Fruit fly (Drosophila melanogaster) whole organism, embryonic: Measurements from ENCODE around the gene Tbcd.

ENCODE experiments used
- ATbp ChIP-seq: fragments of 200-800 bp; sonication (Bioruptor generic); optimal IDR thresholded peaks from 2 replicates; lab custom pipeline; 2017; ENCODE audit warnings: missing biosample characterization, mild to moderate bottlenecking, missing genetic modification characterization, missing genetic modification reagents
- Asciz ChIP-seq: fragments of 200-800 bp; sonication (Bioruptor generic); optimal IDR thresholded peaks from 2 replicates; lab custom pipeline; 2017; ENCODE audit warnings: missing biosample characterization, mild to moderate bottlenecking, missing genetic modification characterization, missing genetic modification reagents
- B-H2 ChIP-seq: fragments of 200-800 bp; sonication (Bioruptor generic); optimal IDR thresholded peaks from 2 replicates; lab custom pipeline; 2018; ENCODE audit warnings: missing biosample characterization, mild to moderate bottlenecking, missing genetic modification characterization
- CG10321 ChIP-seq: fragments of 200-800 bp; sonication (Bioruptor generic); IDR thresholded peaks from 2 replicates; pipeline ENCODE4 v1.3.6; 2022; ENCODE audit warnings: missing biosample characterization, missing genetic modification characterization
- CG11723 ChIP-seq: fragments of 200-800 bp; sonication (Bioruptor generic); optimal IDR thresholded peaks from 2 replicates; lab custom pipeline; 2017; ENCODE audit warnings: missing biosample characterization, mild to moderate bottlenecking, missing genetic modification characterization
- CG13775 ChIP-seq: fragments of 200-800 bp; sonication (Bioruptor generic); optimal IDR thresholded peaks from 3 replicates; lab custom pipeline; 2017; ENCODE audit warnings: missing biosample characterization, mild to moderate bottlenecking, missing genetic modification characterization
- CG13894 ChIP-seq: fragments of 200-800 bp; sonication (Bioruptor generic); optimal IDR thresholded peaks from 3 replicates; lab custom pipeline; 2018; ENCODE audit warnings: missing biosample characterization, mild to moderate bottlenecking, missing genetic modification characterization, moderate library complexity
- CG14441 ChIP-seq: fragments of 200-800 bp; sonication (Bioruptor generic); IDR thresholded peaks from 2 replicates; pipeline ENCODE4 v1.3.6; 2022; ENCODE audit warnings: missing biosample characterization, missing genetic modification characterization
- CG14710 ChIP-seq: fragments of 200-800 bp; sonication (Bioruptor generic); optimal IDR thresholded peaks from 3 replicates; lab custom pipeline; 2019; ENCODE audit warnings: missing biosample characterization, mild to moderate bottlenecking, missing genetic modification characterization, moderate library complexity
- CG14860 ChIP-seq: fragments of 200-800 bp; sonication (Bioruptor generic); IDR thresholded peaks from 3 replicates; pipeline ENCODE4 v1.3.6; 2022; ENCODE audit warnings: missing biosample characterization, missing genetic modification characterization; ENCODE audit not compliant: partially characterized antibody
- CG17361 ChIP-seq: fragments of 200-800 bp; sonication (Bioruptor generic); IDR thresholded peaks from 3 replicates; pipeline ENCODE4 v1.3.6; 2022; ENCODE audit warnings: missing biosample characterization, missing genetic modification characterization
- CG2199 ChIP-seq: fragments of 200-800 bp; sonication (Bioruptor generic); IDR thresholded peaks from 3 replicates; pipeline ENCODE4 v1.3.6; 2022; ENCODE audit warnings: missing biosample characterization, missing genetic modification characterization
- CG2202 ChIP-seq: fragments of 200-800 bp; sonication (Bioruptor generic); optimal IDR thresholded peaks from 2 replicates; lab custom pipeline; 2018; ENCODE audit warnings: missing biosample characterization, mild to moderate bottlenecking, missing genetic modification characterization
- CG2712 ChIP-seq: fragments of 200-800 bp; optimal IDR thresholded peaks from 3 replicates; lab custom pipeline; 2019; ENCODE audit warnings: missing biosample characterization, mild to moderate bottlenecking, missing genetic modification characterization, moderate library complexity
- CG31365 ChIP-seq: fragments of 200-800 bp; sonication (Bioruptor generic); optimal IDR thresholded peaks from 2 replicates; lab custom pipeline; 2018; ENCODE audit warnings: missing biosample characterization, mild to moderate bottlenecking, missing genetic modification characterization
- CG43689 ChIP-seq: fragments of 200-800 bp; sonication (Bioruptor generic); IDR thresholded peaks from 2 replicates; pipeline ENCODE4 v1.3.6; 2022; ENCODE audit warnings: missing biosample characterization, missing genetic modification characterization
- CG4424 ChIP-seq: fragments of 200-800 bp; sonication (Bioruptor generic); optimal IDR thresholded peaks from 3 replicates; lab custom pipeline; 2016; ENCODE audit warnings: missing biosample characterization, missing genetic modification characterization
- CG6791 ChIP-seq: fragments of 200-800 bp; sonication (Bioruptor generic); IDR thresholded peaks from 3 replicates; pipeline ENCODE4 v1.3.6; 2022; ENCODE audit warnings: missing biosample characterization, missing genetic modification characterization; ENCODE audit not compliant: partially characterized antibody
- CG8281 ChIP-seq: fragments of 200-800 bp; sonication (Bioruptor generic); optimal IDR thresholded peaks from 2 replicates; lab custom pipeline; 2018; ENCODE audit warnings: missing biosample characterization, mild to moderate bottlenecking, missing genetic modification characterization, moderate library complexity
- CG9609 ChIP-seq: fragments of 200-800 bp; sonication (Bioruptor generic); optimal IDR thresholded peaks from 3 replicates; lab custom pipeline; 2016; ENCODE audit warnings: missing biosample characterization, missing genetic modification characterization
- Chrac-16 ChIP-seq: fragments of 200-800 bp; sonication (Bioruptor generic); optimal IDR thresholded peaks from 3 replicates; lab custom pipeline; 2016; ENCODE audit warnings: missing biosample characterization, missing genetic modification characterization
- Dad ChIP-seq: fragments of 200-800 bp; sonication (Bioruptor generic); optimal IDR thresholded peaks from 3 replicates; lab custom pipeline; 2016; ENCODE audit warnings: missing biosample characterization, missing genetic modification characterization
- Dref ChIP-seq: fragments of 200-800 bp; sonication (Bioruptor generic); IDR thresholded peaks from 2 replicates; pipeline ENCODE4 v1.3.6; 2022; ENCODE audit warnings: missing biosample characterization, missing genetic modification characterization
- GATAe ChIP-seq: fragments of 200-800 bp; sonication (Bioruptor generic); conservative IDR thresholded peaks from 2 replicates; pipeline ENCODE4 v1.3.6; 2022; ENCODE audit warnings: missing biosample characterization, missing genetic modification characterization
- Lhr ChIP-seq: fragments of 200-800 bp; sonication (Bioruptor generic); optimal IDR thresholded peaks from 3 replicates; lab custom pipeline; 2017; ENCODE audit warnings: mild to moderate bottlenecking, missing biosample characterization, missing genetic modification reagents, missing genetic modification characterization
- MTF-1 ChIP-seq: fragments of 200-800 bp; sonication (Bioruptor generic); optimal IDR thresholded peaks from 2 replicates; lab custom pipeline; 2018; ENCODE audit warnings: missing biosample characterization, mild to moderate bottlenecking, missing genetic modification characterization, borderline replicate concordance
- Mrtf ChIP-seq: fragments of 200-800 bp; sonication (Bioruptor generic); IDR thresholded peaks from 3 replicates; pipeline ENCODE4 v1.3.6; 2022; ENCODE audit warnings: missing biosample characterization, missing genetic modification characterization
- Myb ChIP-seq: fragments of 200-800 bp; sonication (Bioruptor generic); optimal IDR thresholded peaks from 2 replicates; lab custom pipeline; 2016; ENCODE audit warnings: missing biosample characterization, missing genetic modification characterization
- Opbp ChIP-seq: fragments of 200-800 bp; sonication (Bioruptor generic); IDR thresholded peaks from 3 replicates; pipeline ENCODE4 v1.3.6; 2022; ENCODE audit warnings: missing biosample characterization, missing genetic modification characterization; ENCODE audit not compliant: partially characterized antibody
- Xbp1 ChIP-seq: fragments of 200-800 bp; sonication (Bioruptor generic); optimal IDR thresholded peaks from 3 replicates; lab custom pipeline; 2016; ENCODE audit warnings: missing biosample characterization, mild to moderate bottlenecking, missing genetic modification characterization
- ap ChIP-seq: fragments of 200-800 bp; sonication (Bioruptor generic); IDR thresholded peaks from 2 replicates; pipeline ENCODE4 v1.3.6; 2022; ENCODE audit warnings: missing biosample characterization, missing genetic modification characterization
- da ChIP-seq: fragments of 200-800 bp; sonication (Bioruptor generic); optimal IDR thresholded peaks from 2 replicates; lab custom pipeline; 2016; ENCODE audit warnings: missing biosample characterization, missing genetic modification characterization
- dysf ChIP-seq: fragments of 200-800 bp; sonication (Bioruptor generic); IDR thresholded peaks from 3 replicates; pipeline ENCODE4 v1.3.6; 2022; ENCODE audit warnings: missing biosample characterization, missing genetic modification characterization
- fd96Cb ChIP-seq: fragments of 200-800 bp; sonication (Bioruptor generic); optimal IDR thresholded peaks from 2 replicates; lab custom pipeline; 2018; ENCODE audit warnings: missing biosample characterization, mild to moderate bottlenecking, missing genetic modification characterization, moderate library complexity
- gcm ChIP-seq: fragments of 200-800 bp; sonication (Bioruptor generic); optimal IDR thresholded peaks from 2 replicates; lab custom pipeline; 2019; ENCODE audit warnings: missing biosample characterization, mild to moderate bottlenecking, missing genetic modification characterization, moderate library complexity
- gt ChIP-seq: fragments of 200-800 bp; sonication (Bioruptor generic); IDR thresholded peaks from 2 replicates; pipeline ENCODE4 v1.3.6; 2022; ENCODE audit warnings: missing biosample characterization, missing genetic modification characterization
- hkb ChIP-seq, 2 experiments: fragments of 200-800 bp in 1 of 2; fragments of >200 bp in 1 of 2; sonication (Bioruptor generic) in 1 of 2; IDR thresholded peaks in 1 of 2; optimal IDR thresholded peaks in 1 of 2; 2 replicates each; pipeline versions ENCODE4 v1.3.6 to Lab custom; 2017 to 2022; ENCODE audit warnings: missing biosample characterization in 1 of 2, missing genetic modification characterization in 1 of 2
- insv ChIP-seq, 2 experiments: fragments of 200-800 bp; sonication (Bioruptor generic); optimal IDR thresholded peaks; 3 replicates each; lab custom pipeline; 2016 to 2018; ENCODE audit warnings: missing biosample characterization in 2 of 2, missing genetic modification characterization in 2 of 2
- lab ChIP-seq: fragments of 200-800 bp; sonication (Bioruptor generic); optimal IDR thresholded peaks from 3 replicates; lab custom pipeline; 2017; ENCODE audit warnings: missing biosample characterization, missing genetic modification characterization, mild to moderate bottlenecking, moderate library complexity, missing genetic modification reagents
- lov ChIP-seq, 2 experiments: fragments of 200-800 bp in 1 of 2; fragments of >200 bp in 1 of 2; sonication (Bioruptor generic) in 1 of 2; IDR thresholded peaks in 1 of 2; optimal IDR thresholded peaks in 1 of 2; 2 replicates in 1 of 2; 3 replicates in 1 of 2; pipeline versions ENCODE4 v1.3.6 to Lab custom; 2017 to 2022; ENCODE audit warnings: missing biosample characterization in 1 of 2, missing genetic modification characterization in 1 of 2
- odd ChIP-seq: fragments of 200-800 bp; sonication (Bioruptor generic); optimal IDR thresholded peaks from 2 replicates; lab custom pipeline; 2017; ENCODE audit warnings: missing biosample characterization, mild to moderate bottlenecking, missing genetic modification characterization
- otp ChIP-seq: fragments of 200-800 bp; sonication (Bioruptor generic); IDR thresholded peaks from 3 replicates; pipeline ENCODE4, ENCODE4 v1.3.6; 2022; ENCODE audit warnings: missing biosample characterization, missing genetic modification characterization
- pfk ChIP-seq: fragments of 200-800 bp; sonication (Bioruptor generic); optimal IDR thresholded peaks from 2 replicates; lab custom pipeline; 2018; ENCODE audit warnings: missing biosample characterization, mild to moderate bottlenecking, missing genetic modification characterization, moderate library complexity
- pros ChIP-seq: fragments of 200-800 bp; sonication (Bioruptor generic); optimal IDR thresholded peaks from 3 replicates; lab custom pipeline; 2019; ENCODE audit warnings: missing biosample characterization, mild to moderate bottlenecking, missing genetic modification characterization, moderate library complexity
- run ChIP-seq: fragments of 200-800 bp; sonication (Bioruptor generic); optimal IDR thresholded peaks from 3 replicates; lab custom pipeline; 2018; ENCODE audit warnings: missing biosample characterization, mild to moderate bottlenecking, missing genetic modification characterization
- seq ChIP-seq: fragments of 200-800 bp; sonication (Bioruptor generic); IDR thresholded peaks from 2 replicates; pipeline ENCODE4 v1.3.6; 2022; ENCODE audit warnings: missing biosample characterization, missing genetic modification characterization
- sqz ChIP-seq: fragments of 200-800 bp; sonication (Bioruptor generic); optimal IDR thresholded peaks from 3 replicates; lab custom pipeline; 2018; ENCODE audit warnings: missing biosample characterization, mild to moderate bottlenecking, missing genetic modification characterization
- wor ChIP-seq: fragments of 200-800 bp; sonication (Bioruptor generic); IDR thresholded peaks from 2 replicates; pipeline ENCODE4 v1.3.6; 2022; ENCODE audit warnings: missing biosample characterization, missing genetic modification characterization

Tbcd gene

dm6 chr2L:2198613-2199432 is 51.5 kb downstream of the Tbcd start (continued):
- peak; percentile 28 for TF ChIP-seq B-H2 (GFP tag; lab: Kevin White, UChicago)
- TF ChIP-seq seq: no peak
- TF ChIP-seq CG17361 (GFP tag; lab: Robert Waterston, UW): no peak
- no peak for TF ChIP-seq ap (GFP tag; lab: Robert Waterston, UW)
- peak; percentile 60 for TF ChIP-seq MTF-1
- TF ChIP-seq Myb (GFP tag; lab: Kevin White, UChicago): peak; percentile 60
- peak; percentile 87 for TF ChIP-seq Asciz (GFP tag; lab: Kevin White, UChicago)
- peak; percentile 87 for TF ChIP-seq Chrac-16 (GFP tag; lab: Kevin White, UChicago)
- TF ChIP-seq Lhr (GFP tag; lab: Kevin White, UChicago): peak; percentile 62
- TF ChIP-seq ATbp (GFP tag; lab: Kevin White, UChicago): peak; percentile 90
- peak; percentile 87 for TF ChIP-seq lab (GFP tag; lab: Kevin White, UChicago)
- peak; percentile 91 for TF ChIP-seq CG2712
- peak; percentile 60 for TF ChIP-seq CG31365 (tag; lab: Kevin White, UChicago)
- TF ChIP-seq pfk (GFP tag; lab: Kevin White, UChicago): peak; percentile 51
- no peak for TF ChIP-seq hkb (optimal IDR thresholded peaks at IDR 0.05; lab: Kevin White, UChicago)
- TF ChIP-seq hkb (GFP tag; IDR thresholded peaks at IDR 0.05; lab: Robert Waterston, UW): no peak
- TF ChIP-seq CG13775 (GFP tag; lab: Kevin White, UChicago): peak; percentile 77
- TF ChIP-seq Mrtf: no peak
- peak; percentile 49 for TF ChIP-seq gcm (GFP tag; lab: Kevin White, UChicago)
- no peak for TF ChIP-seq otp
- TF ChIP-seq CG9609 (GFP tag; lab: Kevin White, UChicago): peak; percentile 89
- no peak for TF ChIP-seq CG6791 (GFP tag; lab: Robert Waterston, UW)
- TF ChIP-seq Xbp1 (GFP tag; lab: Kevin White, UChicago): peak; percentile 87
- no peak for TF ChIP-seq Opbp (GFP tag; lab: Robert Waterston, UW)
- no peak for TF ChIP-seq insv (GFP tag; optimal IDR thresholded peaks at IDR 0.05; lab: Kevin White, UChicago)
- peak; percentile 63 for TF ChIP-seq da
- no peak for TF ChIP-seq gt (GFP tag; lab: Robert Waterston, UW)
- TF ChIP-seq Dref (GFP tag; lab: Robert Waterston, UW): no peak
- TF ChIP-seq CG13894 (tag; lab: Kevin White, UChicago): peak; percentile 95
- peak; percentile 43 for TF ChIP-seq odd (GFP tag; lab: Kevin White, UChicago)
- TF ChIP-seq fd96Cb (tag; lab: Kevin White, UChicago): peak; percentile 90
- peak; percentile 57 for TF ChIP-seq CG11723 (GFP tag; lab: Kevin White, UChicago)
- TF ChIP-seq pros (GFP tag; lab: Kevin White, UChicago): peak; percentile 42
- TF ChIP-seq CG8281 (tag; lab: Kevin White, UChicago): peak; percentile 56
- TF ChIP-seq CG4424 (GFP tag; lab: Kevin White, UChicago): peak; percentile 89
- no peak for TF ChIP-seq CG14441 (GFP tag; lab: Robert Waterston, UW)
- TF ChIP-seq CG43689 (GFP tag; lab: Robert Waterston, UW): no peak
- no peak for TF ChIP-seq dysf
- TF ChIP-seq Dad (GFP tag; lab: Kevin White, UChicago): peak; percentile 90
- TF ChIP-seq CG10321 (GFP tag; lab: Robert Waterston, UW): no peak
- peak; percentile 82 for TF ChIP-seq CG14710 (tag; lab: Kevin White, UChicago)
- TF ChIP-seq lov (optimal IDR thresholded peaks at IDR 0.05; lab: Kevin White, UChicago): no peak
- no peak for TF ChIP-seq lov (GFP tag; IDR thresholded peaks at IDR 0.05; lab: Robert Waterston, UW)
- TF ChIP-seq sqz (GFP tag; lab: Kevin White, UChicago): peak; percentile 78
- TF ChIP-seq CG2199: no peak
- TF ChIP-seq GATAe (GFP tag; lab: Robert Waterston, UW): no peak
- no peak for TF ChIP-seq CG14860 (GFP tag; lab: Robert Waterston, UW)
- TF ChIP-seq run (tag; lab: Kevin White, UChicago): peak; percentile 72
- TF ChIP-seq CG2202 (tag; lab: Kevin White, UChicago): peak; percentile 84
- TF ChIP-seq wor (GFP tag; lab: Robert Waterston, UW): no peak
